Worm (Caenorhabditis elegans): ENCODE data around the gene C14A6.3.

DNA sequence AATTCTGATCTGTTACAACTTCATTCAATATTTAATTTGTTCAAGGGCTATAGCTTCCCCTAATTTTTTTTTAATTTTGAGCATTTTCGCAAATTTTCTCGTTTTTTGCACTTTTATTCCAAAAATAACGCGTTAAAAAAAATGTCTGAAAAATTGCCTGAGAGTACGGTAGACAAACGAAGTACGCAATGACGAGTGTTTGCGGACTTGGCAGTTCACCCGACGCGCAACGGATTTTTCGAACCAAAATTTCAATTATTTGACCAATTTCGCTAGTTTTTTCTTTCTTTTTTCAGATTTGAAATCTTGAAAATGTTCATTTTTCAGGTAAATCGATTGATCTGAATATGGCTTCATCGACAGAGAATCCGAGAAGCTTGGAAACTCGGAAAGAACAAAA is 19.0 kb upstream of the C14A6.3 start, which contains the start of gene fbxa-211:
- TF ChIP-seq W03F9.2 (tag; optimal IDR thresholded peaks at IDR 0.05) (no peak), dao-5 (tag; optimal IDR thresholded peaks at IDR 0.05) (no peak)

All from whole organism, L4/young adult.